Fruit fly (Drosophila melanogaster) whole organism, wandering third instar larva: Measurements from ENCODE around the gene CG34148.
A peak's percentile ranks its signal among the peaks of the same experiment; 100 is the strongest.

Source experiments
- CG9705 ChIP-seq: fragments of 200-800 bp; sonication (Bioruptor generic); optimal IDR thresholded peaks from 2 replicates; lab custom pipeline; 2018; ENCODE audit warnings: missing biosample characterization, mild to moderate bottlenecking, missing genetic modification characterization
- Myc ChIP-seq: fragments of >200 bp; optimal IDR thresholded peaks from 2 replicates; lab custom pipeline; 2017
- N ChIP-seq: fragments of >200 bp; optimal IDR thresholded peaks from 2 replicates; lab custom pipeline; 2018; ENCODE audit warnings: missing biosample characterization, missing external identifiers, missing genetic modification characterization
- Sp1 ChIP-seq: fragments of 200-800 bp; sonication (Bioruptor generic); optimal IDR thresholded peaks from 3 replicates; lab custom pipeline; 2019; ENCODE audit warnings: missing biosample characterization, mild to moderate bottlenecking, missing genetic modification characterization, moderate library complexity
- brk ChIP-seq: fragments of 200-800 bp; sonication (Bioruptor generic); optimal IDR thresholded peaks from 2 replicates; lab custom pipeline; 2016; ENCODE audit warnings: missing biosample characterization, mild to moderate bottlenecking, missing genetic modification characterization
- dl ChIP-seq, 2 experiments: fragments of 175-275, 200-275 bp in 1 of 2; fragments of 200-275 bp in 1 of 2; sonication (Bioruptor generic); optimal IDR thresholded peaks; lab custom pipeline; 2018; ENCODE audit warnings: mild to moderate bottlenecking in 2 of 2, missing biosample characterization in 2 of 2, missing genetic modification characterization in 2 of 2, moderate library complexity in 2 of 2; ENCODE audit not compliant: partially characterized antibody in 2 of 2, insufficient read depth in 1 of 2
- fru ChIP-seq: fragments of 200-800 bp; sonication (Bioruptor generic); optimal IDR thresholded peaks from 3 replicates; lab custom pipeline; 2016; ENCODE audit warnings: missing biosample characterization, mild to moderate bottlenecking, missing genetic modification characterization
- h ChIP-seq: fragments of 200-800 bp; sonication (Bioruptor generic); optimal IDR thresholded peaks from 3 replicates; lab custom pipeline; 2016; ENCODE audit warnings: missing biosample characterization, mild to moderate bottlenecking, missing genetic modification characterization
- jim ChIP-seq: fragments of 175-275, 200-325 bp; sonication (Bioruptor generic); optimal IDR thresholded peaks from 2 replicates; lab custom pipeline; 2016; ENCODE audit warnings: missing biosample characterization, mild to moderate bottlenecking, missing genetic modification characterization
- lola ChIP-seq: fragments of >200 bp; optimal IDR thresholded peaks from 2 replicates; lab custom pipeline; 2017; ENCODE audit warnings: missing biosample characterization, missing genetic modification characterization
- pan ChIP-seq: fragments of >200 bp; optimal IDR thresholded peaks from 2 replicates; lab custom pipeline; 2017
- sage ChIP-seq: fragments of 200-800 bp; sonication (Bioruptor generic); optimal IDR thresholded peaks from 2 replicates; lab custom pipeline; 2016; ENCODE audit warnings: missing biosample characterization, mild to moderate bottlenecking, missing genetic modification characterization
- usp ChIP-seq: fragments of >200 bp; optimal IDR thresholded peaks from 2 replicates; lab custom pipeline; 2017; ENCODE audit warnings: missing biosample characterization, missing genetic modification characterization

DNA sequence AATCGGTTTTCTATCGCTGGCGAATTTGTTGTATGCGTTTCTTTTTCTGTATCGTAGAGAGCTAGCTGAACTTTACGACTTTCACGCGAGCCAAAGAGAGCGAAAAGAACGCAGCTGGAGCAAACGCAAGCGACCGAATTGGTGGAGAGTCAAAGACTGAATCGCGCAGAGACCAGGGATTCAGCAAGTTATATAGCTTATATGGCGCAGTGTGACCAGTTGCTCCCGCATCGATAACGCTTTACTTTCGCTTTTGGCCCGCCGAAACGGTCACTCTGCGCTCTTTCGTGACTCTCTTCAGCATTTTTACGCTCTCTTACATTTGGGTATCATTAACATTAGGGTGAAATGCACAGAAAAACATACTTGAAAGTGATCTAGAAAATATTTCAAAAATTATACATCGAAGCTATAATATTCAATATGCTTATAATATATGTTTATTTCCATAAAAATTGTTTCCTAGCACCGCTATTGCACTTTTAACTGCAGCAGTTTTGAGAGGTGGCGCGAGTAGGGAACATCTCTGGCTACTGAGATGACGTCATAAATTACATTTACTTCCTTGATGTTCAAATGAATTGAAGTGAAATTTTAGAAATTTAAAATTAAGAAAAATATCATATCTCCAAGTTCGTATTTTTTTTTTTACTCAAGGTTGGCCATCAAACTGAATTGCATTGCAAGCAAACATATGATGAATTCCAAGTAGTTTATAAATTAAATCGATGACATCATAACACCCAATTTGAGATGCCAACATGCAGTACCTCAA lies 22.2 kb downstream of the CG34148 start, which contains the start of gene glec:
- TF ChIP-seq CG9705 (peak; percentile 17), dl (GFP tag; optimal IDR thresholded peaks at IDR 0.05; lab: Kevin White, UChicago; ENCODE audit: insufficient read depth in 1 of 2, partially characterized antibody in 2 of 2) (no peak), usp (GFP tag; lab: Kevin White, UChicago) (no peak), N (GFP tag; lab: Kevin White, UChicago) (no peak), fru (GFP tag; lab: Kevin White, UChicago) (peak; percentile 30), Sp1 (GFP tag; lab: Kevin White, UChicago) (peak; percentile 50), h (GFP tag; lab: Kevin White, UChicago) (peak; percentile 55), brk (GFP tag; lab: Kevin White, UChicago) (peak; percentile 54), pan (lab: Kevin White, UChicago) (no peak), jim (GFP tag; lab: Kevin White, UChicago) (peak; percentile 82), lola (GFP tag; lab: Kevin White, UChicago) (no peak), Myc (lab: Kevin White, UChicago) (no peak), sage (GFP tag; lab: Kevin White, UChicago) (peak; percentile 56)
